Fruit fly (Drosophila melanogaster) whole organism, wandering third instar larva: ENCODE data around the gene CG9917.

Experiments
- CG32264 ChIP-seq: fragments of 200-800 bp; sonication (Bioruptor generic); optimal IDR thresholded peaks from 2 replicates; lab custom pipeline; 2016; ENCODE audit warnings: missing biosample characterization, missing genetic modification characterization
- Dfd ChIP-seq: fragments of >200 bp; optimal IDR thresholded peaks from 2 replicates; lab custom pipeline; 2017; ENCODE audit warnings: missing biosample characterization, missing genetic modification characterization
- foxo ChIP-seq, 2 experiments: fragments of 200-800 bp; sonication (Bioruptor generic); optimal IDR thresholded peaks; 2 replicates in 1 of 2; 3 replicates in 1 of 2; lab custom pipeline; 2016 to 2017; ENCODE audit warnings: missing biosample characterization in 2 of 2, missing genetic modification characterization in 2 of 2
- lola ChIP-seq: fragments of >200 bp; optimal IDR thresholded peaks from 2 replicates; lab custom pipeline; 2017; ENCODE audit warnings: missing biosample characterization, missing genetic modification characterization
- usp ChIP-seq: fragments of >200 bp; optimal IDR thresholded peaks from 2 replicates; lab custom pipeline; 2017; ENCODE audit warnings: missing biosample characterization, missing genetic modification characterization

DNA sequence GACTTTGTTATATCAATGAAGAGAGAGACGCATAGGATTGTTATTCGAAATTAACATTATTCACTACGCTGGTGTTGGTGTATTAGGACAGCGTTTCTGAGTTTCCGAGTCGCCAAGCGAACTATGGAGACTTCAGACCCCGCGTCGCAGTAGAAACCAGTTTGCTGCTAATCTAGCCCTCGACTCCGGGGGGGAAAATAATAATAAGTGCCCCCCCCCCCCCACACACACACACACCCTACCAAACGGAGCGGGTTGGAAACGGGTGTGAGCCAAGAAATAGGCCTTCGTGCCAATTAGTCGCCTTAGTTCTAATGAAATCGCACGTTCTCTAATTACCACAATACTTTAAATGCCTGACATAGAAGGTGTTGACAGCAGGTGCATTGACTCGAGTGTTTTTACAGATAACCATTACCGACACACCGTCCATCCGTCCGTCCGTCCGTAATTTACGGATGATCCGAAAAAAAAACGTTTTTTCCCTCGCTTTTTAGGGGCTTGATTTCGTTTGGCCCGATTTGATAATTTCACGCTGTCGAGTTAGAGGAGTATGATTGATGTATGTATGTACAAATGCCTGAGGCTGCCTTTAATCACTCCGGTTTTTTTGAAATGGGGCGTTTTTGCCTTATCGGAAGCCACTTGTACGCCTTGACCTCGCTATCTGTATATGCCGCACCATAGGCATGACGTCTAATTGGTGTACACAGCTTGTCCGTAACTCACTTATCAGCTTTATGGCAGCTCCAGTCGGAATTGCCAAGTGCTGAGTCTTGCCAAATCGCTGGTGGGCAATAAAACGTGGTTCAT, 41.1 kb downstream of the CG9917 start:
- no peak for TF ChIP-seq CG32264 (GFP tag; lab: Kevin White, UChicago)
- TF ChIP-seq foxo (GFP tag; optimal IDR thresholded peaks at IDR 0.05; lab: Kevin White, UChicago): no peak
- no peak for TF ChIP-seq usp
- no peak for TF ChIP-seq Dfd (GFP tag; lab: Kevin White, UChicago)
- TF ChIP-seq lola (GFP tag; lab: Kevin White, UChicago): no peak
